Worm (Caenorhabditis elegans): ENCODE measurements around the gene B0545.4.

Gene B0545.4

ce11 chrIV:109307-109706, at the start of gene B0545.4:
B0545.4 (minus strand) TSS chrIV:109407.
- TF ChIP-seq pha-4 (tag; optimal IDR thresholded peaks at IDR 0.05): no peak
- TF ChIP-seq nhr-237 (tag; optimal IDR thresholded peaks at IDR 0.05): no peak
- TF ChIP-seq ztf-11 (tag; optimal IDR thresholded peaks at IDR 0.05): no peak
- TF ChIP-seq ceh-28 (tag; optimal IDR thresholded peaks at IDR 0.05): no peak
- TF ChIP-seq nhr-28 (tag; optimal IDR thresholded peaks at IDR 0.05): no peak
- TF ChIP-seq nhr-11 (tag; optimal IDR thresholded peaks at IDR 0.05): no peak
- TF ChIP-seq lin-39 (tag; optimal IDR thresholded peaks at IDR 0.05): no peak
- TF ChIP-seq unc-39 (tag; optimal IDR thresholded peaks at IDR 0.05): no peak
- TF ChIP-seq elt-3 (tag; optimal IDR thresholded peaks at IDR 0.05): no peak
- no peak for TF ChIP-seq aly-2 (tag; optimal IDR thresholded peaks at IDR 0.05)
- no peak for TF ChIP-seq jun-1 (tag; optimal IDR thresholded peaks at IDR 0.05)
- TF ChIP-seq fos-1 (tag; optimal IDR thresholded peaks at IDR 0.05): no peak
- TF ChIP-seq nfya-1 (tag; optimal IDR thresholded peaks at IDR 0.05; ENCODE audit: insufficient read depth): no peak
- no peak for TF ChIP-seq nhr-43 (tag; optimal IDR thresholded peaks at IDR 0.05; ENCODE audit: poor library complexity, severe bottlenecking)
- TF ChIP-seq ceh-9 (tag; optimal IDR thresholded peaks at IDR 0.05): no peak
- TF ChIP-seq ZK546.5 (tag; optimal IDR thresholded peaks at IDR 0.05): no peak
- no peak for TF ChIP-seq fkh-10 (GFP tag; optimal IDR thresholded peaks at IDR 0.05)
- no peak for TF ChIP-seq lsy-12 (tag; optimal IDR thresholded peaks at IDR 0.05)
- TF ChIP-seq elt-1 (tag; optimal IDR thresholded peaks at IDR 0.05): no peak
- TF ChIP-seq nhr-77 (tag; optimal IDR thresholded peaks at IDR 0.05): no peak

- TF ChIP-seq ztf-4 (tag; optimal IDR thresholded peaks at IDR 0.05): no peak
- no peak for TF ChIP-seq tbx-2 (tag; optimal IDR thresholded peaks at IDR 0.05)
- no peak for TF ChIP-seq fkh-2 (tag; optimal IDR thresholded peaks at IDR 0.05)
- TF ChIP-seq elt-1 (tag; optimal IDR thresholded peaks at IDR 0.05): no peak
- no peak for TF ChIP-seq nhr-77 (tag; optimal IDR thresholded peaks at IDR 0.05)
- TF ChIP-seq egl-27 (tag; optimal IDR thresholded peaks at IDR 0.05): no peak
- no peak for TF ChIP-seq pha-4 (tag; optimal IDR thresholded peaks at IDR 0.05)
- TF ChIP-seq nhr-11 (tag; optimal IDR thresholded peaks at IDR 0.05): no peak
- TF ChIP-seq pqm-1 (tag; optimal IDR thresholded peaks at IDR 0.05): no peak
- no peak for TF ChIP-seq fkh-10 (GFP tag; optimal IDR thresholded peaks at IDR 0.05)
- no peak for TF ChIP-seq ama-1 (optimal IDR thresholded peaks at IDR 0.05)
- no peak for TF ChIP-seq ceh-82 (tag; optimal IDR thresholded peaks at IDR 0.05)
- no peak for TF ChIP-seq skn-1 (tag; optimal IDR thresholded peaks at IDR 0.05)
- no peak for TF ChIP-seq unc-39 (tag; optimal IDR thresholded peaks at IDR 0.05)
- TF ChIP-seq sea-2 (GFP tag; optimal IDR thresholded peaks at IDR 0.05): no peak
- no peak for TF ChIP-seq ceh-9 (tag; optimal IDR thresholded peaks at IDR 0.05)
- no peak for TF ChIP-seq ztf-11 (tag; optimal IDR thresholded peaks at IDR 0.05)
- no peak for TF ChIP-seq daf-12 (tag; optimal IDR thresholded peaks at IDR 0.05)
- TF ChIP-seq nhr-23 (tag; optimal IDR thresholded peaks at IDR 0.05): no peak
Measured at ce11 chrIV:158662-159061, 49.5 kb upstream of the B0545.4 start, which contains the start of gene Y38C1AA.7. Y38C1AA.7 (plus strand) TSS chrIV:158962.

- TF ChIP-seq zag-1 (tag; optimal IDR thresholded peaks at IDR 0.05) (no peak), R02D3.7 (tag; optimal IDR thresholded peaks at IDR 0.05) (no peak), skn-1 (tag; optimal IDR thresholded peaks at IDR 0.05) (no peak), ztf-4 (tag; optimal IDR thresholded peaks at IDR 0.05) (no peak), ama-1 (optimal IDR thresholded peaks at IDR 0.05) (no peak), lin-15B (tag; optimal IDR thresholded peaks at IDR 0.05) (no peak), aly-2 (tag; optimal IDR thresholded peaks at IDR 0.05) (no peak), unc-39 (tag; optimal IDR thresholded peaks at IDR 0.05) (no peak), hmg-11 (tag; optimal IDR thresholded peaks at IDR 0.05) (no peak), jun-1 (tag; optimal IDR thresholded peaks at IDR 0.05) (no peak), ceh-82 (tag; optimal IDR thresholded peaks at IDR 0.05) (no peak), lsy-12 (tag; optimal IDR thresholded peaks at IDR 0.05) (no peak), ceh-28 (tag; optimal IDR thresholded peaks at IDR 0.05) (no peak), elt-3 (tag; optimal IDR thresholded peaks at IDR 0.05) (no peak), nhr-11 (tag; optimal IDR thresholded peaks at IDR 0.05) (no peak), elt-2 (tag; optimal IDR thresholded peaks at IDR 0.05) (no peak), mdl-1 (tag; optimal IDR thresholded peaks at IDR 0.05) (no peak), eor-1 (tag; optimal IDR thresholded peaks at IDR 0.05) (no peak)
Measured at ce11 chrIV:157809-158208, 48.6 kb upstream of the B0545.4 start, which contains the start of gene gegf-1. gegf-1 (minus strand) TSS chrIV:157909.

ce11 chrIV:149794-150193, 40.6 kb upstream of the B0545.4 start:
- no peak for TF ChIP-seq nhr-25 (tag; optimal IDR thresholded peaks at IDR 0.05)
- no peak for TF ChIP-seq nhr-76 (tag; optimal IDR thresholded peaks at IDR 0.05)
- no peak for TF ChIP-seq elt-1 (tag; optimal IDR thresholded peaks at IDR 0.05)
- no peak for TF ChIP-seq tbx-2 (tag; optimal IDR thresholded peaks at IDR 0.05)
- TF ChIP-seq nhr-11 (tag; optimal IDR thresholded peaks at IDR 0.05): no peak
- TF ChIP-seq zag-1 (tag; optimal IDR thresholded peaks at IDR 0.05): no peak
- TF ChIP-seq daf-12 (tag; optimal IDR thresholded peaks at IDR 0.05): no peak
- no peak for TF ChIP-seq fkh-2 (tag; optimal IDR thresholded peaks at IDR 0.05)
- TF ChIP-seq nhr-28 (tag; optimal IDR thresholded peaks at IDR 0.05): no peak
- TF ChIP-seq pqm-1 (tag; optimal IDR thresholded peaks at IDR 0.05): no peak
- no peak for TF ChIP-seq nhr-77 (tag; optimal IDR thresholded peaks at IDR 0.05)
- TF ChIP-seq nfya-1 (tag; optimal IDR thresholded peaks at IDR 0.05; ENCODE audit: insufficient read depth): no peak
- no peak for TF ChIP-seq nhr-12 (tag; optimal IDR thresholded peaks at IDR 0.05)

All from whole organism, L3 larva.